Worm (Caenorhabditis elegans) whole organism, young adult: ENCODE results near the gene ints-5.

Experiments used
- B0336.3 ChIP-seq: fragments of 200-800 bp; sonication (Bioruptor generic); IDR thresholded peaks from 2 replicates; pipeline ENCODE4 v1.3.6; 2022; ENCODE audit warnings: missing genetic modification characterization, missing compliant biosample characterization
- F57A8.1 ChIP-seq: fragments of 200-800 bp; sonication (Bioruptor generic); optimal IDR thresholded peaks from 2 replicates; lab custom pipeline; 2018; ENCODE audit warnings: mild to moderate bottlenecking, missing genetic modification characterization, moderate library complexity, missing compliant biosample characterization
- F57C9.4 ChIP-seq: sonication (generic microtip); optimal IDR thresholded peaks from 2 replicates; lab custom pipeline; 2017; ENCODE audit warnings: mild to moderate bottlenecking, missing genetic modification characterization, missing compliant biosample characterization
- K11D2.4 ChIP-seq: fragments of 200-800 bp; sonication (Bioruptor generic); IDR thresholded peaks from 2 replicates; pipeline ENCODE4 v1.3.6; 2022; ENCODE audit warnings: missing genetic modification reagents, missing genetic modification characterization, missing compliant biosample characterization
- K12H6.12 ChIP-seq: fragments of 200-800 bp; sonication (Bioruptor generic); optimal IDR thresholded peaks from 2 replicates; lab custom pipeline; 2018; ENCODE audit warnings: mild to moderate bottlenecking, missing genetic modification characterization, missing compliant biosample characterization
- T07F8.4 ChIP-seq: sonication (generic microtip); optimal IDR thresholded peaks from 2 replicates; lab custom pipeline; 2016; ENCODE audit warnings: mild to moderate bottlenecking, missing genetic modification characterization, moderate library complexity, missing compliant biosample characterization
- Y95B8A.8 ChIP-seq: fragments of 200-800 bp; sonication (Bioruptor generic); IDR thresholded peaks from 2 replicates; pipeline ENCODE4 v1.3.6; 2022; ENCODE audit warnings: missing genetic modification reagents, missing genetic modification characterization, missing compliant biosample characterization
- ZK185.1 ChIP-seq: sonication (generic microtip); optimal IDR thresholded peaks from 2 replicates; lab custom pipeline; 2016; ENCODE audit warnings: mild to moderate bottlenecking, missing genetic modification characterization, missing compliant biosample characterization; ENCODE audit not compliant: poor library complexity, severe bottlenecking
- akir-1 ChIP-seq: fragments of 200-800 bp; sonication (Bioruptor generic); optimal IDR thresholded peaks from 2 replicates; lab custom pipeline; 2018; ENCODE audit warnings: mild to moderate bottlenecking, missing genetic modification characterization, moderate library complexity, missing compliant biosample characterization
- ama-1 ChIP-seq, 3 experiments: fragments of 150-350 bp in 1 of 3; sonication (generic microtip) in 2 of 3; optimal IDR thresholded peaks; 2 replicates each; lab custom pipeline; 2014 to 2018; ENCODE audit warnings: missing biosample characterization in 2 of 3, missing genetic modification characterization in 2 of 3, missing genetic modification reagents in 2 of 3
- aptf-2 ChIP-seq: fragments of 200-800 bp; sonication (Bioruptor generic); conservative IDR thresholded peaks from 2 replicates; pipeline ENCODE4 v1.3.6; 2022; ENCODE audit warnings: missing genetic modification reagents, missing genetic modification characterization, missing compliant biosample characterization
- aptf-3 ChIP-seq: fragments of 200-800 bp; sonication (Bioruptor generic); IDR thresholded peaks from 2 replicates; pipeline ENCODE4 v1.3.6; 2022; ENCODE audit warnings: missing genetic modification characterization, missing compliant biosample characterization
- attf-3 ChIP-seq: fragments of 200-800 bp; sonication (Bioruptor generic); conservative IDR thresholded peaks from 2 replicates; pipeline ENCODE4 v1.3.6; 2022; ENCODE audit warnings: missing genetic modification reagents, missing genetic modification characterization, missing compliant biosample characterization
- attf-6 ChIP-seq: fragments of 200-800 bp; sonication (Bioruptor generic); IDR thresholded peaks from 2 replicates; pipeline ENCODE4 v1.3.6; 2022; ENCODE audit warnings: missing genetic modification reagents, missing genetic modification characterization, missing compliant biosample characterization
- cebp-1 ChIP-seq, 2 experiments: fragments of 200-800 bp in 1 of 2; sonication (Bioruptor generic) in 1 of 2; sonication (generic microtip) in 1 of 2; IDR thresholded peaks in 1 of 2; optimal IDR thresholded peaks in 1 of 2; 2 replicates each; pipeline versions ENCODE4 v1.3.6 to Lab custom; 2017 to 2022; ENCODE audit warnings: missing compliant biosample characterization in 2 of 2, missing genetic modification characterization in 2 of 2, mild to moderate bottlenecking in 1 of 2, missing genetic modification reagents in 1 of 2, moderate library complexity in 1 of 2
- ceh-27 ChIP-seq: fragments of 200-800 bp; sonication (Bioruptor generic); optimal IDR thresholded peaks from 2 replicates; lab custom pipeline; 2018; ENCODE audit warnings: mild to moderate bottlenecking, missing genetic modification characterization, moderate library complexity, missing compliant biosample characterization
- ceh-58 ChIP-seq: fragments of 200-800 bp; sonication (Bioruptor generic); IDR thresholded peaks from 2 replicates; pipeline ENCODE4 v1.3.6; 2022; ENCODE audit warnings: missing genetic modification characterization, missing compliant biosample characterization
- ceh-79 ChIP-seq: sonication (generic microtip); optimal IDR thresholded peaks from 2 replicates; lab custom pipeline; 2017; ENCODE audit warnings: mild to moderate bottlenecking, missing genetic modification characterization, missing compliant biosample characterization
- ceh-91 ChIP-seq: fragments of 200-800 bp; sonication (Bioruptor generic); IDR thresholded peaks from 2 replicates; pipeline ENCODE4 v1.3.6; 2022; ENCODE audit warnings: missing genetic modification reagents, missing genetic modification characterization, missing compliant biosample characterization
- efl-1 ChIP-seq: fragments of 150-350 bp; optimal IDR thresholded peaks from 2 replicates; lab custom pipeline; 2014; ENCODE audit warnings: missing biosample characterization, missing genetic modification reagents, missing genetic modification characterization
- egl-44 ChIP-seq: fragments of 200-800 bp; sonication (Bioruptor generic); IDR thresholded peaks from 2 replicates; pipeline ENCODE4 v1.3.6; 2022; ENCODE audit warnings: missing genetic modification reagents, missing genetic modification characterization, missing compliant biosample characterization
- egrh-3 ChIP-seq: fragments of 200-800 bp; sonication (Bioruptor generic); IDR thresholded peaks from 2 replicates; pipeline ENCODE4 v1.3.6; 2022; ENCODE audit warnings: missing genetic modification reagents, missing genetic modification characterization, missing compliant biosample characterization
- ekl-4 ChIP-seq: fragments of 200-800 bp; sonication (Bioruptor generic); IDR thresholded peaks from 2 replicates; pipeline ENCODE4 v1.3.6; 2022; ENCODE audit warnings: missing genetic modification reagents, missing genetic modification characterization, missing compliant biosample characterization
- ets-4 ChIP-seq: fragments of 200-800 bp; sonication (Bioruptor generic); optimal IDR thresholded peaks from 2 replicates; lab custom pipeline; 2018; ENCODE audit warnings: mild to moderate bottlenecking, missing genetic modification characterization, missing compliant biosample characterization
- gei-17 ChIP-seq: fragments of 200-800 bp; sonication (Bioruptor generic); optimal IDR thresholded peaks from 2 replicates; lab custom pipeline; 2018; ENCODE audit warnings: mild to moderate bottlenecking, missing genetic modification characterization, missing compliant biosample characterization
- hsf-1 ChIP-seq: fragments of 200-800 bp; sonication (Bioruptor generic); IDR thresholded peaks from 2 replicates; pipeline ENCODE4 v1.3.6; 2022; ENCODE audit warnings: missing genetic modification reagents, missing genetic modification characterization, missing compliant biosample characterization
- lag-1 ChIP-seq: fragments of 200-800 bp; sonication (Bioruptor generic); IDR thresholded peaks from 2 replicates; pipeline ENCODE4 v1.3.6; 2022; ENCODE audit warnings: missing genetic modification reagents, missing genetic modification characterization, missing compliant biosample characterization
- let-607 ChIP-seq, 2 experiments: fragments of 200-800 bp in 1 of 2; sonication (Bioruptor generic) in 1 of 2; sonication (generic microtip) in 1 of 2; optimal IDR thresholded peaks; 2 replicates each; lab custom pipeline; 2016 to 2018; ENCODE audit warnings: mild to moderate bottlenecking in 2 of 2, missing compliant biosample characterization in 2 of 2, missing genetic modification characterization in 2 of 2, moderate library complexity in 2 of 2, missing genotype in 1 of 2
- lin-26 ChIP-seq: fragments of 200-800 bp; sonication (Bioruptor generic); IDR thresholded peaks from 2 replicates; pipeline ENCODE4 v1.3.6; 2022; ENCODE audit warnings: missing genetic modification reagents, missing genetic modification characterization, missing compliant biosample characterization
- lin-35 ChIP-seq, 3 experiments: fragments of 150-350 bp in 2 of 3; sonication (generic microtip) in 1 of 3; optimal IDR thresholded peaks; 2 replicates each; lab custom pipeline; 2014 to 2018; ENCODE audit warnings: missing biosample characterization in 3 of 3, missing genetic modification characterization in 3 of 3, missing genetic modification reagents in 3 of 3
- lin-40 ChIP-seq: sonication (generic microtip); optimal IDR thresholded peaks from 2 replicates; lab custom pipeline; 2016; ENCODE audit warnings: missing genetic modification characterization, mild to moderate bottlenecking, missing compliant biosample characterization, missing genotype, missing genetic modification reagents
- lin-54 ChIP-seq: fragments of 200-800 bp; sonication (Bioruptor generic); optimal IDR thresholded peaks from 2 replicates; lab custom pipeline; 2018; ENCODE audit warnings: mild to moderate bottlenecking, missing genetic modification characterization, missing compliant biosample characterization
- lir-1 ChIP-seq: fragments of 200-800 bp; sonication (Bioruptor generic); conservative IDR thresholded peaks from 2 replicates; pipeline ENCODE4 v1.3.6; 2022; ENCODE audit warnings: missing genetic modification reagents, missing genetic modification characterization, missing compliant biosample characterization
- lsy-27 ChIP-seq: sonication (generic microtip); optimal IDR thresholded peaks from 2 replicates; lab custom pipeline; 2017; ENCODE audit warnings: missing genetic modification characterization, mild to moderate bottlenecking, missing compliant biosample characterization, antibody characterized with exemption, missing genotype, borderline replicate concordance; ENCODE audit not compliant: insufficient read depth
- madf-3 ChIP-seq: fragments of 200-800 bp; sonication (Bioruptor generic); IDR thresholded peaks from 2 replicates; pipeline ENCODE4 v1.3.6; 2022; ENCODE audit warnings: missing genetic modification reagents, missing genetic modification characterization, missing compliant biosample characterization
- nfyb-1 ChIP-seq: fragments of 200-800 bp; sonication (Bioruptor generic); IDR thresholded peaks from 2 replicates; pipeline ENCODE4 v1.3.6; 2022; ENCODE audit warnings: missing genetic modification reagents, missing genetic modification characterization, missing compliant biosample characterization
- nhr-90 ChIP-seq: sonication (generic microtip); optimal IDR thresholded peaks from 2 replicates; lab custom pipeline; 2016; ENCODE audit warnings: missing genotype, mild to moderate bottlenecking, missing genetic modification characterization, missing compliant biosample characterization
- pbrm-1 ChIP-seq: fragments of 200-800 bp; sonication (Bioruptor generic); IDR thresholded peaks from 2 replicates; pipeline ENCODE4 v1.3.6; 2022; ENCODE audit warnings: missing genetic modification reagents, missing genetic modification characterization, missing compliant biosample characterization
- repo-1 ChIP-seq: sonication (generic microtip); optimal IDR thresholded peaks from 2 replicates; lab custom pipeline; 2017; ENCODE audit warnings: mild to moderate bottlenecking, missing genetic modification characterization, missing compliant biosample characterization
- sea-2 ChIP-seq: fragments of 200-800 bp; sonication (Bioruptor generic); IDR thresholded peaks from 2 replicates; pipeline ENCODE4 v1.3.6; 2022; ENCODE audit warnings: missing genetic modification characterization, missing compliant biosample characterization
- snpc-3.4 ChIP-seq: sonication (generic microtip); optimal IDR thresholded peaks from 2 replicates; lab custom pipeline; 2017; ENCODE audit warnings: missing genetic modification characterization, mild to moderate bottlenecking, missing compliant biosample characterization, antibody characterized with exemption, moderate library complexity, missing genotype, missing genetic modification reagents
- somi-1 ChIP-seq: fragments of 200-800 bp; sonication (Bioruptor generic); optimal IDR thresholded peaks from 2 replicates; lab custom pipeline; 2018; ENCODE audit warnings: mild to moderate bottlenecking, missing genetic modification characterization, missing compliant biosample characterization
- tbx-9 ChIP-seq: sonication (generic microtip); optimal IDR thresholded peaks from 2 replicates; lab custom pipeline; 2016; ENCODE audit warnings: borderline replicate concordance, missing genetic modification characterization, inconsistent platforms, missing compliant biosample characterization
- zim-3 ChIP-seq: sonication (generic microtip); optimal IDR thresholded peaks from 2 replicates; lab custom pipeline; 2017; ENCODE audit warnings: mild to moderate bottlenecking, missing genetic modification characterization, moderate library complexity, missing compliant biosample characterization
- ztf-18 ChIP-seq: sonication (generic microtip); optimal IDR thresholded peaks from 2 replicates; lab custom pipeline; 2016; ENCODE audit warnings: missing genotype, mild to moderate bottlenecking, missing genetic modification characterization, missing compliant biosample characterization
- ztf-22 ChIP-seq: fragments of 200-800 bp; sonication (Bioruptor generic); optimal IDR thresholded peaks from 2 replicates; lab custom pipeline; 2018; ENCODE audit warnings: mild to moderate bottlenecking, missing genetic modification characterization, moderate library complexity, missing compliant biosample characterization
- ztf-26 ChIP-seq: sonication (generic microtip); optimal IDR thresholded peaks from 2 replicates; lab custom pipeline; 2017; ENCODE audit warnings: missing genetic modification characterization, missing compliant biosample characterization

The ints-5 gene

DNA sequence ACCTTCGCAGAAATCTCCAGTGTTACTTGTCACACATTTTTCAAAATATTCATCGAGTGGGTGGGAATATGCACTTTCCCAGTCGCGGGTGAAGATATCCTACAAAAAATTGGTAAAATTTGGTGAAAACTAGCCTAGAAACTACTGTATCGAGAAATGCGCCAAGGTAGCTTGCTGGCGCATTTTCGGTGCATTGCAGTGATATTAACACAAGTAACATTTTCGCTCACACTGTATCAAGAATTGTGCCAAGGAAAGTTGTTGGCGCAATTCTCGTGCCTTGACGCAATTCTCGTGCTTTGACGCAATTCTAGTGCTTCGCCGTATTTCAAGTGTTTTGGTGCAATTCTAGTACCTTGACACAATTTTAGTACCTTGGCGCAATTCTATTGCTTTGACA lies 39.4 kb downstream of the ints-5 start (continued):
- no peak for TF ChIP-seq somi-1 (GFP tag; lab: Kevin White, UChicago)
- peak in 1 of 3 experiments; percentile 13 for TF ChIP-seq lin-35 (GFP tag; optimal IDR thresholded peaks at IDR 0.05; lab: Kevin White, UChicago)
- no peak for TF ChIP-seq efl-1 (GFP tag; lab: Kevin White, UChicago)
- peak; percentile 86 for TF ChIP-seq repo-1
- no peak for TF ChIP-seq ama-1 (optimal IDR thresholded peaks at IDR 0.05; lab: Kevin White, UChicago)
- TF ChIP-seq ama-1 (GFP tag; optimal IDR thresholded peaks at IDR 0.05; lab: Kevin White, UChicago) = peak in 1 of 2 experiments; percentile 1
- no peak for TF ChIP-seq ekl-4 (GFP tag; lab: Robert Waterston, UW)
- TF ChIP-seq ztf-18 (tag; lab: Kevin White, UChicago) = peak; percentile 90
- TF ChIP-seq B0336.3 (GFP tag; lab: Robert Waterston, UW) = 0 out of 2 replicates have a peak, but pooled peaks have one; percentile 23
- 0 out of 2 replicates have a peak, but pooled peaks have one; percentile 9 for TF ChIP-seq pbrm-1
- TF ChIP-seq lir-1 (GFP tag; lab: Robert Waterston, UW) = no peak
- no peak for TF ChIP-seq attf-3 (GFP tag; lab: Robert Waterston, UW)
- TF ChIP-seq lin-40 = peak; percentile 67
- no peak for TF ChIP-seq aptf-3 (GFP tag; lab: Robert Waterston, UW)
- no peak for TF ChIP-seq aptf-2 (GFP tag; lab: Robert Waterston, UW)
- no peak for TF ChIP-seq ceh-79 (tag; lab: Kevin White, UChicago)
- no peak for TF ChIP-seq ztf-22 (GFP tag; lab: Kevin White, UChicago)
- no peak for TF ChIP-seq hsf-1
- peak; percentile 28 for TF ChIP-seq ZK185.1 (tag; lab: Kevin White, UChicago)
- no peak for TF ChIP-seq lsy-27
- TF ChIP-seq ztf-26 (tag; lab: Kevin White, UChicago) = peak; percentile 85
- TF ChIP-seq K11D2.4 (GFP tag; lab: Robert Waterston, UW) = 0 out of 2 replicates have a peak, but pooled peaks have one; percentile 50
- no peak for TF ChIP-seq attf-6 (GFP tag; lab: Robert Waterston, UW)
- no peak for TF ChIP-seq egrh-3
- TF ChIP-seq K12H6.12 (tag; lab: Kevin White, UChicago) = no peak
- TF ChIP-seq lag-1 (GFP tag; lab: Robert Waterston, UW) = no peak
- peak; percentile 45; the same call in 1 of the 2 replicates for TF ChIP-seq nfyb-1 (GFP tag; lab: Robert Waterston, UW)
- peak; percentile 70 for TF ChIP-seq zim-3
- TF ChIP-seq gei-17 (GFP tag; lab: Kevin White, UChicago) = peak; percentile 36
- no peak for TF ChIP-seq snpc-3.4
- TF ChIP-seq F57C9.4 (tag; lab: Kevin White, UChicago) = no peak
- TF ChIP-seq madf-3 (GFP tag; lab: Robert Waterston, UW) = no peak
- TF ChIP-seq egl-44 (GFP tag; lab: Robert Waterston, UW) = no peak
- 0 out of 2 replicates have a peak, but pooled peaks have one; percentile 58 for TF ChIP-seq lin-26 (GFP tag; lab: Robert Waterston, UW)
- no peak for TF ChIP-seq cebp-1 (GFP tag; IDR thresholded peaks at IDR 0.05; lab: Robert Waterston, UW)
- TF ChIP-seq cebp-1 (tag; optimal IDR thresholded peaks at IDR 0.05; lab: Kevin White, UChicago) = peak; percentile 32
- no peak for TF ChIP-seq akir-1 (GFP tag; lab: Kevin White, UChicago)
- TF ChIP-seq sea-2 (GFP tag; lab: Robert Waterston, UW) = no peak

DNA sequence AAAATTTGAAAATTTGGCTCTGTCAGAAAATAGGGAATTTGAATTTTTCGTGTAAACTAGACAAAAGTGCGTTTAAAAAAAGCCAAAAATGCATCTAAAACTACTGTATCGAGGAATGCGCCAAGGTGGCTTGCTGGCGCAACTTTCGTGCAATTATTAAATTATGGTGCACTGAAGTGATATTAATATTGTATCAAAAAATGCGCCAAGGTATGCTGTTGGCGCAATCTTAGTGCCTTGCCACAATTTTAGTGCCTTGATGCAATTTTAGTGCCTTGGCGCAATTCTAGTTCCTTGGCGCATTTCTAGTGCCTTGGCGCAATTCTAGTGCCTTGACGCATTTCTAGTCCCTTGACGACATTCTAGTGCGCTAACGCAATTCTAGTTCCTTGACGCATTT lies 41.3 kb downstream of the ints-5 start:
- TF ChIP-seq lin-54 (GFP tag; lab: Kevin White, UChicago) (no peak), Y95B8A.8 (GFP tag; lab: Robert Waterston, UW) (no peak), ceh-91 (no peak), ets-4 (GFP tag; lab: Kevin White, UChicago) (peak; percentile 24), ceh-58 (GFP tag; lab: Robert Waterston, UW) (no peak), lin-26 (GFP tag; lab: Robert Waterston, UW) (no peak), tbx-9 (tag; lab: Kevin White, UChicago) (no peak), aptf-3 (GFP tag; lab: Robert Waterston, UW) (no peak), F57A8.1 (GFP tag; lab: Kevin White, UChicago) (no peak), sea-2 (GFP tag; lab: Robert Waterston, UW) (no peak), nhr-90 (tag; lab: Kevin White, UChicago) (no peak), let-607 (tag; optimal IDR thresholded peaks at IDR 0.05; lab: Kevin White, UChicago) (no peak), ceh-27 (GFP tag; lab: Kevin White, UChicago) (no peak), T07F8.4 (tag; lab: Kevin White, UChicago) (no peak), madf-3 (GFP tag; lab: Robert Waterston, UW) (no peak)
